Fruit fly (Drosophila melanogaster): ENCODE measurements around the gene CG4375.

Gene CG4375

dm6 chr2L:1074180-1074864, 47.6 kb upstream of the CG4375 start (continued):
- TF ChIP-seq ATbp (GFP tag; optimal IDR thresholded peaks at IDR 0.05) (peak; percentile 88), bcd (GFP tag; optimal IDR thresholded peaks at IDR 0.05) (peak; percentile 70), kah (GFP tag; optimal IDR thresholded peaks at IDR 0.05) (peak; percentile 52), Aef1 (GFP tag; IDR thresholded peaks at IDR 0.05) (peak; percentile 62), Med (GFP tag) (peak; percentile 89), Gsc (GFP tag; IDR thresholded peaks at IDR 0.05) (peak; percentile 38; the same call in 1 of the 2 replicates), Mes4 (GFP tag; optimal IDR thresholded peaks at IDR 0.05) (peak; percentile 78), CG15514 (GFP tag; optimal IDR thresholded peaks at IDR 0.05) (peak; percentile 21), Hsf (GFP tag; optimal IDR thresholded peaks at IDR 0.05) (peak; percentile 79), Ssrp (tag; optimal IDR thresholded peaks at IDR 0.05) (peak; percentile 80), ranshi (GFP tag; IDR thresholded peaks at IDR 0.05) (peak; percentile 43; the same call in 1 of the 2 replicates), Dbx (GFP tag; IDR thresholded peaks at IDR 0.05) (0 out of 3 replicates have a peak, but pooled peaks have one; percentile 33), dati (GFP tag; IDR thresholded peaks at IDR 0.05) (peak; percentile 69; the same call in 1 of the 2 replicates), CG8359 (GFP tag; optimal IDR thresholded peaks at IDR 0.05; ENCODE audit: borderline replicate concordance) (peak; percentile 73), lab (GFP tag; optimal IDR thresholded peaks at IDR 0.05) (peak; percentile 84), peb (GFP tag; IDR thresholded peaks at IDR 0.05) (peak; percentile 66; the same call in 1 of the 2 replicates), CG32767 (GFP tag; IDR thresholded peaks at IDR 0.05) (peak; percentile 71), CG13775 (GFP tag; optimal IDR thresholded peaks at IDR 0.05) (peak; percentile 63), Pdp1 (GFP tag; optimal IDR thresholded peaks at IDR 0.05) (peak; percentile 66 to 79), H15 (GFP tag; IDR thresholded peaks at IDR 0.05) (peak; percentile 80), nerfin-2 (GFP tag; IDR thresholded peaks at IDR 0.05; ENCODE audit: partially characterized antibody) (no peak), Hey (tag; optimal IDR thresholded peaks at IDR 0.05) (no peak), CG1603 (tag; optimal IDR thresholded peaks at IDR 0.05) (peak; percentile 96), Oli (tag; optimal IDR thresholded peaks at IDR 0.05) (peak; percentile 91), BEAF-32 (GFP tag; optimal IDR thresholded peaks at IDR 0.05) (no peak), CG43689 (GFP tag; IDR thresholded peaks at IDR 0.05) (no peak), ci (GFP tag; IDR thresholded peaks at IDR 0.05) (peak; percentile 88), salm (tag; optimal IDR thresholded peaks at IDR 0.05) (peak; percentile 84), tgo (GFP tag; IDR thresholded peaks at IDR 0.05) (peak; percentile 68; the same call in 2 of the 3 replicates), trh (GFP tag; optimal IDR thresholded peaks at IDR 0.05) (peak; percentile 62), Six4 (GFP tag; optimal IDR thresholded peaks at IDR 0.05) (peak; percentile 80), CG4617 (GFP tag; optimal IDR thresholded peaks at IDR 0.05; ENCODE audit: borderline replicate concordance) (no peak), amos (GFP tag; IDR thresholded peaks at IDR 0.05; ENCODE audit: partially characterized antibody) (no peak), CG12155 (GFP tag; optimal IDR thresholded peaks at IDR 0.05) (peak; percentile 62), fd3F (GFP tag; optimal IDR thresholded peaks at IDR 0.05) (peak; percentile 19), ara (GFP tag; IDR thresholded peaks at IDR 0.05) (peak; percentile 78; the same call in 1 of the 2 replicates), Max (GFP tag; optimal IDR thresholded peaks at IDR 0.05) (peak; percentile 69), ind (GFP tag; optimal IDR thresholded peaks at IDR 0.05) (peak; percentile 74), CG18011 (GFP tag; optimal IDR thresholded peaks at IDR 0.05) (peak; percentile 68), Rfx (GFP tag; IDR thresholded peaks at IDR 0.05) (peak; percentile 43; the same call in 1 of the 2 replicates), kay (GFP tag; optimal IDR thresholded peaks at IDR 0.05) (peak; percentile 61), CG8290 (GFP tag; optimal IDR thresholded peaks at IDR 0.05) (peak; percentile 53), CG8290 (tag; optimal IDR thresholded peaks at IDR 0.05) (peak in 1 of 2 experiments; percentile 82), chm (GFP tag; IDR thresholded peaks at IDR 0.05) (peak; percentile 83), CG16813 (GFP tag; IDR thresholded peaks at IDR 0.05; ENCODE audit: partially characterized antibody) (no peak), CG13894 (tag; optimal IDR thresholded peaks at IDR 0.05) (no peak), ato (GFP tag; IDR thresholded peaks at IDR 0.05; ENCODE audit: partially characterized antibody) (no peak), gfzf (GFP tag; optimal IDR thresholded peaks at IDR 0.05) (no peak), az2 (GFP tag; optimal IDR thresholded peaks at IDR 0.05) (peak; percentile 80)

Data from whole organism, embryonic.